Worm (Caenorhabditis elegans): ENCODE results near the gene srlf-2.

Gene srlf-2

DNA sequence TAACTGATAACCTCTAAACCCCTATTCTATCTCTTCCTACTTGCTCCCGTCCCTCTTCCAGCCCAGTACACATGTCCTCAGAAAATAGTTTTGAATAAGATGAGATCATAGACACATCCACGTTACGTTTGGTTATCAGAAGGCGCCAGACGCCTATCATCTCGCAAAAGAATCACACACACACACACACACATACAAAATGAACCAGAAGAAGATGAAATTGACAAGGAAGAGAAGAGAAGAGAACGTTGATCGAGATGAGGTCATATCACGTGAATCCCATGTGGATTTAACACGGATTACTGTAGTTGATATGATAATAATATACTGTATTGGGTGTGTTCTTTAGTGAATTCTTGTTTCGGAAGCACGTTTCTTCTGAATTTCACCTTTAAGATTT is 36.0 kb downstream of the srlf-2 start (continued):
- TF ChIP-seq blmp-1 (tag; optimal IDR thresholded peaks at IDR 0.05): peak; percentile 86
- no peak for TF ChIP-seq alr-1 (tag; optimal IDR thresholded peaks at IDR 0.05; ENCODE audit: borderline replicate concordance)
- TF ChIP-seq nhr-85 (tag): peak; percentile 94
- peak; percentile 37 for TF ChIP-seq elt-2 (tag; optimal IDR thresholded peaks at IDR 0.05)
- no peak for TF ChIP-seq nhr-77 (tag; optimal IDR thresholded peaks at IDR 0.05)
- no peak for TF ChIP-seq fkh-4 (tag; optimal IDR thresholded peaks at IDR 0.05; ENCODE audit: borderline replicate concordance)
- TF ChIP-seq mep-1 (tag; optimal IDR thresholded peaks at IDR 0.05): peak; percentile 67
- TF ChIP-seq ztf-4 (tag; optimal IDR thresholded peaks at IDR 0.05): peak; percentile 71
- no peak for TF ChIP-seq nhr-84 (tag; optimal IDR thresholded peaks at IDR 0.05)
- no peak for TF ChIP-seq lin-15B (tag; optimal IDR thresholded peaks at IDR 0.05)
- TF ChIP-seq ama-1 (optimal IDR thresholded peaks at IDR 0.05): no peak
- TF ChIP-seq C16A3.4 (tag; optimal IDR thresholded peaks at IDR 0.05): peak; percentile 50
- TF ChIP-seq C04F5.9 (tag; optimal IDR thresholded peaks at IDR 0.05): no peak
- TF ChIP-seq pag-3 (tag; optimal IDR thresholded peaks at IDR 0.05; ENCODE audit: borderline replicate concordance, insufficient read depth): no peak
- TF ChIP-seq nhr-90 (tag; optimal IDR thresholded peaks at IDR 0.05; ENCODE audit: poor library complexity): peak; percentile 59
- TF ChIP-seq ztf-11 (tag; optimal IDR thresholded peaks at IDR 0.05): no peak
- TF ChIP-seq lin-14 (GFP tag; optimal IDR thresholded peaks at IDR 0.05): peak; percentile 94
- TF ChIP-seq mdl-1 (tag; optimal IDR thresholded peaks at IDR 0.05): peak in 1 of 2 experiments; percentile 91
- TF ChIP-seq zip-4 (GFP tag; optimal IDR thresholded peaks at IDR 0.05): no peak
- no peak for TF ChIP-seq nhr-237 (tag; optimal IDR thresholded peaks at IDR 0.05)
- TF ChIP-seq ceh-63 (GFP tag; optimal IDR thresholded peaks at IDR 0.05): no peak
- peak; percentile 85 for TF ChIP-seq snu-23 (GFP tag; optimal IDR thresholded peaks at IDR 0.05)
- TF ChIP-seq fkh-8 (tag; optimal IDR thresholded peaks at IDR 0.05): no peak
- no peak for TF ChIP-seq lin-13 (GFP tag; optimal IDR thresholded peaks at IDR 0.05)
- TF ChIP-seq F16B12.6 (tag; optimal IDR thresholded peaks at IDR 0.05): no peak
- no peak for TF ChIP-seq vab-15 (tag; optimal IDR thresholded peaks at IDR 0.05)
- no peak for TF ChIP-seq pqm-1 (tag; optimal IDR thresholded peaks at IDR 0.05)
- TF ChIP-seq efl-1 (optimal IDR thresholded peaks at IDR 0.05): peak; percentile 18 to 37
- peak; percentile 7 to 93 for TF ChIP-seq efl-1 (GFP tag; optimal IDR thresholded peaks at IDR 0.05 in 1 of 2)
- no peak for TF ChIP-seq hpl-2 (GFP tag; optimal IDR thresholded peaks at IDR 0.05)
- TF ChIP-seq egl-27 (tag; optimal IDR thresholded peaks at IDR 0.05): peak in 1 of 2 experiments; percentile 80
- no peak for TF ChIP-seq snpc-4 (tag; optimal IDR thresholded peaks at IDR 0.05)
- TF ChIP-seq swsn-7 (tag; optimal IDR thresholded peaks at IDR 0.05): peak; percentile 44
- peak in 3 of 6 experiments; percentile 56 to 97 (median 90) for TF ChIP-seq elt-3 (tag; optimal IDR thresholded peaks at IDR 0.05)
- no peak for TF ChIP-seq egl-13 (tag; optimal IDR thresholded peaks at IDR 0.05)
- TF ChIP-seq ces-1 (GFP tag; optimal IDR thresholded peaks at IDR 0.05): no peak
- no peak for TF ChIP-seq mef-2 (tag; optimal IDR thresholded peaks at IDR 0.05)
- peak; percentile 31 for TF ChIP-seq xbp-1 (tag; optimal IDR thresholded peaks at IDR 0.05)
- no peak; the same call in 1 of the 2 replicates for TF ChIP-seq grh-1 (GFP tag; IDR thresholded peaks at IDR 0.05)

DNA sequence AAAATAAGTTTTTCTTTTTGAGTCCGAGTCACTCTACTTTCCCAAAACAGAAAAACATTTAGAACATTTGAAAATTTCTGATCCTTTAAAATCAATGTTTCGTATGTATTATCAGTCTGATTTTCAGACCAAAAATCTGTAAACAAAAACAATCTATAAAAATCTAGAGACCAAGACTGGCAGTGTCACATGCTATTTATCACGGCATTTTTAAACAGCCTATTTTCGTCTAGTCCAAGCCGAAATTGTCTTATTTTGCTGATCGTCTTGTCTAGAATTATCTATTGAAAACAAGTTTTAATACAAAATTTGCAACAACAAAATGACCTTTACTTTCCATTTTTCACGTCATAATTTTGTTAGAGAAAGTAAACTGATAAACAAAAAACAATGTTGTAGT is 36.6 kb downstream of the srlf-2 start:
- TF ChIP-seq ztf-4 (tag; optimal IDR thresholded peaks at IDR 0.05): no peak
- peak; percentile 6 for TF ChIP-seq elt-2 (tag; optimal IDR thresholded peaks at IDR 0.05)

DNA sequence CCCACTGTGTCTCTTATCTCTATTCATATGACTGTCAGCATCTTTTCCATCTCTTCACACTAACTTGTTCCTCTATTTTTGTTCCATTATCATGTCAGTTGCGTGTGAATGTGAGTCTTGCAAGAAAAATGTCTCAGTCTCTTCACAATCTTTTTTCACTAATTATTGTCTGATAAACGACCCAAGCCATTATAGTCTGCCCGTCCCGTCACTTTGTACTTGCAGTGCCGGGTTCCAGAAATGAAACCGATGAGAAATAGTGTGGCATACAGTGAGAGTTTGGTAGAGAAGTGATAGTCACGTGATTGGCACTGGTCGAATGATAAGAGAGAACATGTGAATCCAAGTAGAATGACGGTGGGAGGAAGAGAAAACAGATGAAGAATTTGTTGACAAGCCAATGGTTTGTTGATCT is 37.6 kb downstream of the srlf-2 start:
- TF ChIP-seq mep-1 (tag; optimal IDR thresholded peaks at IDR 0.05) (peak; percentile 83), zag-1 (tag; optimal IDR thresholded peaks at IDR 0.05) (no peak), pqm-1 (tag; optimal IDR thresholded peaks at IDR 0.05) (peak; percentile 68), Y116A8C.19 (tag; optimal IDR thresholded peaks at IDR 0.05; ENCODE audit: borderline replicate concordance) (no peak), nhr-71 (tag; optimal IDR thresholded peaks at IDR 0.05) (peak; percentile 97), aly-2 (tag; optimal IDR thresholded peaks at IDR 0.05) (no peak), lir-3 (tag; optimal IDR thresholded peaks at IDR 0.05; ENCODE audit: poor library complexity) (peak; percentile 48), grh-1 (GFP tag; IDR thresholded peaks at IDR 0.05) (peak; percentile 78), nhr-90 (tag; optimal IDR thresholded peaks at IDR 0.05; ENCODE audit: poor library complexity) (peak; percentile 93), aha-1 (tag; optimal IDR thresholded peaks at IDR 0.05) (no peak), alr-1 (tag; optimal IDR thresholded peaks at IDR 0.05; ENCODE audit: borderline replicate concordance) (no peak), lin-14 (GFP tag; optimal IDR thresholded peaks at IDR 0.05) (peak; percentile 90), nhr-47 (tag; optimal IDR thresholded peaks at IDR 0.05) (peak; percentile 79), ceh-90 (tag; optimal IDR thresholded peaks at IDR 0.05) (no peak), mef-2 (tag; optimal IDR thresholded peaks at IDR 0.05) (peak; percentile 69), ceh-88 (GFP tag; IDR thresholded peaks at IDR 0.05) (no peak), hlh-17 (GFP tag; optimal IDR thresholded peaks at IDR 0.05; ENCODE audit: borderline replicate concordance) (no peak), egl-27 (tag; optimal IDR thresholded peaks at IDR 0.05) (peak; percentile 28 to 57), mab-9 (GFP tag; IDR thresholded peaks at IDR 0.05) (no peak), sptf-1 (tag; optimal IDR thresholded peaks at IDR 0.05) (no peak)

Measured in whole organism, L1 larva.